Worm (Caenorhabditis elegans) whole organism, L1 larva: ENCODE measurements around the gene ZK1251.3.

Experiments used
- jun-1 ChIP-seq: fragments of 150-350 bp; optimal IDR thresholded peaks from 2 replicates; lab custom pipeline; 2014; ENCODE audit warnings: missing biosample characterization, missing genetic modification reagents, missing genetic modification characterization
- nhr-85 ChIP-seq: sonication (generic microtip); peaks from one replicate; lab custom pipeline; 2016; ENCODE audit warnings: missing genetic modification characterization, inconsistent platforms, missing compliant biosample characterization
- skn-1 ChIP-seq: fragments of 150-350 bp; optimal IDR thresholded peaks from 2 replicates; lab custom pipeline; 2014; ENCODE audit warnings: missing biosample characterization, missing genetic modification characterization
- ztf-4 ChIP-seq: fragments of 150-350 bp; optimal IDR thresholded peaks from 2 replicates; lab custom pipeline; 2014; ENCODE audit warnings: missing biosample characterization, missing genetic modification characterization

- TF ChIP-seq nhr-85 (tag; lab: Kevin White, UChicago) (no peak), ztf-4 (no peak), jun-1 (no peak), skn-1 (tag; lab: Kevin White, UChicago) (no peak)
Observed at ce11 chrIV:9680841-9681240, 2.6 kb upstream of the ZK1251.3 start, which contains the start of gene ins-8.
